Worm (Caenorhabditis elegans) whole organism, young adult: ENCODE results near the gene F01D5.3.
A peak's percentile ranks its signal among the peaks of the same experiment; 100 is the strongest.

Source experiments
- C06A6.2 ChIP-seq: fragments of 200-800 bp; sonication (Bioruptor generic); conservative IDR thresholded peaks from 2 replicates; pipeline ENCODE4 v1.3.6; 2022; ENCODE audit warnings: missing genetic modification characterization, missing compliant biosample characterization
- F10E7.11 ChIP-seq: sonication (generic microtip); optimal IDR thresholded peaks from 2 replicates; lab custom pipeline; 2017; ENCODE audit warnings: mild to moderate bottlenecking, missing genetic modification characterization, moderate library complexity, missing compliant biosample characterization
- F23B12.7 ChIP-seq: sonication (generic microtip); optimal IDR thresholded peaks from 2 replicates; lab custom pipeline; 2017; ENCODE audit warnings: missing genetic modification characterization, mild to moderate bottlenecking, missing compliant biosample characterization, antibody characterized with exemption, moderate library complexity; ENCODE audit not compliant: insufficient read depth
- F33H1.4 ChIP-seq: fragments of 200-800 bp; sonication (Bioruptor generic); IDR thresholded peaks from 2 replicates; pipeline ENCODE4 v1.3.6; 2022; ENCODE audit warnings: missing genetic modification reagents, missing genetic modification characterization, missing compliant biosample characterization
- F49E8.2 ChIP-seq: sonication (generic microtip); optimal IDR thresholded peaks from 3 replicates; lab custom pipeline; 2017; ENCODE audit warnings: missing genetic modification characterization, mild to moderate bottlenecking, missing compliant biosample characterization, antibody characterized with exemption, moderate library complexity; ENCODE audit not compliant: insufficient read depth
- F55B11.4 ChIP-seq: sonication (generic microtip); optimal IDR thresholded peaks from 2 replicates; lab custom pipeline; 2016; ENCODE audit warnings: missing compliant biosample characterization, missing genetic modification characterization, borderline replicate concordance; ENCODE audit not compliant: insufficient read depth
- F57A8.1 ChIP-seq: fragments of 200-800 bp; sonication (Bioruptor generic); optimal IDR thresholded peaks from 2 replicates; lab custom pipeline; 2018; ENCODE audit warnings: mild to moderate bottlenecking, missing genetic modification characterization, moderate library complexity, missing compliant biosample characterization
- F57C9.4 ChIP-seq: sonication (generic microtip); optimal IDR thresholded peaks from 2 replicates; lab custom pipeline; 2017; ENCODE audit warnings: mild to moderate bottlenecking, missing genetic modification characterization, missing compliant biosample characterization
- K11D2.4 ChIP-seq: fragments of 200-800 bp; sonication (Bioruptor generic); IDR thresholded peaks from 2 replicates; pipeline ENCODE4 v1.3.6; 2022; ENCODE audit warnings: missing genetic modification reagents, missing genetic modification characterization, missing compliant biosample characterization
- K12H6.12 ChIP-seq: fragments of 200-800 bp; sonication (Bioruptor generic); optimal IDR thresholded peaks from 2 replicates; lab custom pipeline; 2018; ENCODE audit warnings: mild to moderate bottlenecking, missing genetic modification characterization, missing compliant biosample characterization
- Y53G8AR.9 ChIP-seq: fragments of 200-800 bp; sonication (Bioruptor generic); conservative IDR thresholded peaks from 2 replicates; pipeline ENCODE4 v1.3.6; 2022; ENCODE audit warnings: missing genetic modification reagents, missing genetic modification characterization, missing compliant biosample characterization
- Y95B8A.8 ChIP-seq: fragments of 200-800 bp; sonication (Bioruptor generic); IDR thresholded peaks from 2 replicates; pipeline ENCODE4 v1.3.6; 2022; ENCODE audit warnings: missing genetic modification reagents, missing genetic modification characterization, missing compliant biosample characterization
- akir-1 ChIP-seq: fragments of 200-800 bp; sonication (Bioruptor generic); optimal IDR thresholded peaks from 2 replicates; lab custom pipeline; 2018; ENCODE audit warnings: mild to moderate bottlenecking, missing genetic modification characterization, moderate library complexity, missing compliant biosample characterization
- atf-7 ChIP-seq: sonication (generic microtip); optimal IDR thresholded peaks from 2 replicates; lab custom pipeline; 2017; ENCODE audit warnings: mild to moderate bottlenecking, missing genetic modification characterization, missing compliant biosample characterization
- attf-6 ChIP-seq: fragments of 200-800 bp; sonication (Bioruptor generic); IDR thresholded peaks from 2 replicates; pipeline ENCODE4 v1.3.6; 2022; ENCODE audit warnings: missing genetic modification reagents, missing genetic modification characterization, missing compliant biosample characterization
- bed-2 ChIP-seq: fragments of 200-800 bp; sonication (Bioruptor generic); IDR thresholded peaks from 2 replicates; pipeline ENCODE4 v1.3.6; 2022; ENCODE audit warnings: missing genetic modification reagents, missing genetic modification characterization, missing compliant biosample characterization
- cebp-1 ChIP-seq, 2 experiments: fragments of 200-800 bp in 1 of 2; sonication (Bioruptor generic) in 1 of 2; sonication (generic microtip) in 1 of 2; IDR thresholded peaks in 1 of 2; optimal IDR thresholded peaks in 1 of 2; 2 replicates each; pipeline versions ENCODE4 v1.3.6 to Lab custom; 2017 to 2022; ENCODE audit warnings: missing compliant biosample characterization in 2 of 2, missing genetic modification characterization in 2 of 2, mild to moderate bottlenecking in 1 of 2, missing genetic modification reagents in 1 of 2, moderate library complexity in 1 of 2
- ceh-79 ChIP-seq: sonication (generic microtip); optimal IDR thresholded peaks from 2 replicates; lab custom pipeline; 2017; ENCODE audit warnings: mild to moderate bottlenecking, missing genetic modification characterization, missing compliant biosample characterization
- die-1 ChIP-seq: sonication (generic microtip); optimal IDR thresholded peaks from 2 replicates; lab custom pipeline; 2016; ENCODE audit warnings: missing genotype, mild to moderate bottlenecking, missing genetic modification characterization, missing compliant biosample characterization
- efl-1 ChIP-seq: fragments of 150-350 bp; optimal IDR thresholded peaks from 2 replicates; lab custom pipeline; 2014; ENCODE audit warnings: missing biosample characterization, missing genetic modification reagents, missing genetic modification characterization
- fkh-3 ChIP-seq: sonication (generic microtip); optimal IDR thresholded peaks from 2 replicates; lab custom pipeline; 2016; ENCODE audit warnings: mild to moderate bottlenecking, missing genetic modification characterization, missing compliant biosample characterization
- hlh-12 ChIP-seq: sonication (generic microtip); optimal IDR thresholded peaks from 2 replicates; lab custom pipeline; 2016; ENCODE audit warnings: missing genetic modification characterization, missing compliant biosample characterization
- hmg-20 ChIP-seq: fragments of 200-800 bp; sonication (Bioruptor generic); IDR thresholded peaks from 2 replicates; pipeline ENCODE4 v1.3.6; 2022; ENCODE audit warnings: missing genetic modification reagents, missing genetic modification characterization, missing compliant biosample characterization
- hrde-1 ChIP-seq: sonication (generic microtip); optimal IDR thresholded peaks from 2 replicates; lab custom pipeline; 2016; ENCODE audit warnings: missing genetic modification characterization, mild to moderate bottlenecking, missing compliant biosample characterization, moderate library complexity, missing genotype, missing genetic modification reagents, borderline replicate concordance
- hsf-1 ChIP-seq: fragments of 200-800 bp; sonication (Bioruptor generic); IDR thresholded peaks from 2 replicates; pipeline ENCODE4 v1.3.6; 2022; ENCODE audit warnings: missing genetic modification reagents, missing genetic modification characterization, missing compliant biosample characterization
- lag-1 ChIP-seq: fragments of 200-800 bp; sonication (Bioruptor generic); IDR thresholded peaks from 2 replicates; pipeline ENCODE4 v1.3.6; 2022; ENCODE audit warnings: missing genetic modification reagents, missing genetic modification characterization, missing compliant biosample characterization
- let-526 ChIP-seq: fragments of 200-800 bp; sonication (Bioruptor generic); IDR thresholded peaks from 2 replicates; pipeline ENCODE4 v1.3.6; 2022; ENCODE audit warnings: missing genetic modification reagents, missing genetic modification characterization, missing compliant biosample characterization
- lin-35 ChIP-seq, 3 experiments: fragments of 150-350 bp in 2 of 3; sonication (generic microtip) in 1 of 3; optimal IDR thresholded peaks; 2 replicates each; lab custom pipeline; 2014 to 2018; ENCODE audit warnings: missing biosample characterization in 3 of 3, missing genetic modification characterization in 3 of 3, missing genetic modification reagents in 3 of 3
- mes-4 ChIP-seq: sonication (generic microtip); optimal IDR thresholded peaks from 2 replicates; lab custom pipeline; 2016; ENCODE audit warnings: missing genotype, missing genetic modification characterization, missing compliant biosample characterization
- nhr-120 ChIP-seq: fragments of 200-800 bp; sonication (Bioruptor generic); IDR thresholded peaks from 2 replicates; pipeline ENCODE4 v1.3.6; 2022; ENCODE audit warnings: missing genetic modification characterization, missing compliant biosample characterization
- nhr-27 ChIP-seq: fragments of 200-800 bp; sonication (Bioruptor generic); optimal IDR thresholded peaks from 2 replicates; lab custom pipeline; 2018; ENCODE audit warnings: mild to moderate bottlenecking, missing genetic modification characterization, moderate library complexity, missing compliant biosample characterization
- repo-1 ChIP-seq: sonication (generic microtip); optimal IDR thresholded peaks from 2 replicates; lab custom pipeline; 2017; ENCODE audit warnings: mild to moderate bottlenecking, missing genetic modification characterization, missing compliant biosample characterization
- sea-2 ChIP-seq: fragments of 200-800 bp; sonication (Bioruptor generic); IDR thresholded peaks from 2 replicates; pipeline ENCODE4 v1.3.6; 2022; ENCODE audit warnings: missing genetic modification characterization, missing compliant biosample characterization
- snpc-1.3 ChIP-seq: sonication (generic microtip); optimal IDR thresholded peaks from 2 replicates; lab custom pipeline; 2017; ENCODE audit warnings: missing genetic modification characterization, mild to moderate bottlenecking, missing compliant biosample characterization, antibody characterized with exemption, moderate library complexity, missing genotype, missing genetic modification reagents; ENCODE audit not compliant: insufficient read depth
- snpc-4 ChIP-seq, 5 experiments: fragments of 150-350 bp in 1 of 5; sonication (generic microtip) in 4 of 5; optimal IDR thresholded peaks; 2 replicates each; lab custom pipeline; 2014 to 2018; ENCODE audit warnings: missing genetic modification characterization in 5 of 5, missing biosample characterization in 3 of 5, antibody characterized with exemption in 2 of 5, mild to moderate bottlenecking in 2 of 5, missing compliant biosample characterization in 2 of 5, missing genotype in 2 of 5, moderate library complexity in 2 of 5, missing genetic modification reagents in 1 of 5
- sptf-2 ChIP-seq: fragments of 200-800 bp; sonication (Bioruptor generic); optimal IDR thresholded peaks from 2 replicates; lab custom pipeline; 2018; ENCODE audit warnings: mild to moderate bottlenecking, missing genetic modification characterization, missing compliant biosample characterization
- xnd-1 ChIP-seq: sonication (generic microtip); optimal IDR thresholded peaks from 2 replicates; lab custom pipeline; 2016; ENCODE audit warnings: missing genotype, missing genetic modification reagents, missing genetic modification characterization, missing compliant biosample characterization
- zim-3 ChIP-seq: sonication (generic microtip); optimal IDR thresholded peaks from 2 replicates; lab custom pipeline; 2017; ENCODE audit warnings: mild to moderate bottlenecking, missing genetic modification characterization, moderate library complexity, missing compliant biosample characterization
- ztf-3 ChIP-seq: fragments of 200-800 bp; sonication (Bioruptor generic); optimal IDR thresholded peaks from 2 replicates; lab custom pipeline; 2018; ENCODE audit warnings: mild to moderate bottlenecking, missing genetic modification characterization, missing compliant biosample characterization
- ztf-6 ChIP-seq: fragments of 200-800 bp; sonication (Bioruptor generic); IDR thresholded peaks from 2 replicates; pipeline ENCODE4 v1.3.6; 2022; ENCODE audit warnings: missing genetic modification reagents, missing genetic modification characterization, missing compliant biosample characterization

Gene F01D5.3

DNA sequence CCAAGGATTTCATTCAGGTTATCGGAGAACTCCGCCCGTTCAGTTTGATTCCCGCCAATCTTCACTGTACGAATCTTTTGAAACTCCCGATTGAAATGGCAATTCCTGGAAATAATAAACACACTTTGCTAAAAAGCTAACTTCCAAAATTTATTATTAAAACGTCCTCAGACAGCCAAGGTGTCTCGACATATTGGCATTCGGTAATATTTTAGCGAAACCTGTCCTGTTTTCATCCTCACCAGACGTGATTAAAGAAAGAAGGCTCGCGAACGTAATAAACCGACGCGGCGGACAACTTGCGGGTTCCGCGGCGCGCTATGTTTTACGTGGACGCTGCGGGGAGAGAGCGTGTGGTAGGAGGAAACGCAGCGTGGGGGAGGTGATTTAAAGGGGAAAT is 18.2 kb upstream of the F01D5.3 start (continued):
- peak; percentile 43 for TF ChIP-seq ztf-3 (GFP tag; lab: Kevin White, UChicago)
- peak; percentile 62 for TF ChIP-seq Y53G8AR.9 (GFP tag; lab: Robert Waterston, UW)
- peak in 2 of 3 experiments; percentile 18 to 75 for TF ChIP-seq lin-35 (GFP tag; optimal IDR thresholded peaks at IDR 0.05; lab: Kevin White, UChicago)
- no peak for TF ChIP-seq nhr-120
- peak; percentile 52 for TF ChIP-seq akir-1 (GFP tag; lab: Kevin White, UChicago)
- TF ChIP-seq hmg-20 (GFP tag; lab: Robert Waterston, UW), result peak; percentile 74
- peak; percentile 31 for TF ChIP-seq K12H6.12 (tag; lab: Kevin White, UChicago)
- TF ChIP-seq ztf-6, result no peak
- peak; percentile 96 for TF ChIP-seq attf-6 (GFP tag; lab: Robert Waterston, UW)
- peak; percentile 32 for TF ChIP-seq F57C9.4
- peak; percentile 46 for TF ChIP-seq sptf-2 (GFP tag; lab: Kevin White, UChicago)
- TF ChIP-seq nhr-27, result peak; percentile 70
- TF ChIP-seq F10E7.11 (tag; lab: Kevin White, UChicago), result peak; percentile 40
- peak; percentile 69 for TF ChIP-seq mes-4
- no peak for TF ChIP-seq sea-2 (GFP tag; lab: Robert Waterston, UW)
- no peak for TF ChIP-seq F55B11.4 (tag; lab: Kevin White, UChicago)
- TF ChIP-seq ceh-79 (tag; lab: Kevin White, UChicago), result no peak
- TF ChIP-seq F33H1.4 (GFP tag; lab: Robert Waterston, UW), result peak; percentile 71
- TF ChIP-seq F49E8.2 (tag; lab: Kevin White, UChicago), result peak; percentile 88
- TF ChIP-seq die-1 (tag; lab: Kevin White, UChicago), result no peak
- peak; percentile 44 for TF ChIP-seq efl-1 (GFP tag; lab: Kevin White, UChicago)
- TF ChIP-seq F57A8.1 (GFP tag; lab: Kevin White, UChicago), result no peak
- TF ChIP-seq bed-2 (GFP tag; lab: Robert Waterston, UW), result no peak
- peak; percentile 74; the same call in 1 of the 2 replicates for TF ChIP-seq K11D2.4 (GFP tag; lab: Robert Waterston, UW)
- peak; percentile 5 for TF ChIP-seq hlh-12
- TF ChIP-seq atf-7, result peak; percentile 78
- TF ChIP-seq lag-1 (GFP tag; lab: Robert Waterston, UW), result no peak
- peak; percentile 99 for TF ChIP-seq snpc-4 (GFP tag; optimal IDR thresholded peaks at IDR 0.05; lab: Kevin White, UChicago)
- TF ChIP-seq snpc-4 (tag; optimal IDR thresholded peaks at IDR 0.05; lab: Kevin White, UChicago), result peak; percentile 99 to 100 (median 100)
- peak; percentile 81 for TF ChIP-seq F23B12.7 (tag; lab: Kevin White, UChicago)
- TF ChIP-seq repo-1 (tag; lab: Kevin White, UChicago), result peak; percentile 95
- no peak for TF ChIP-seq let-526 (GFP tag; lab: Robert Waterston, UW)
- no peak for TF ChIP-seq cebp-1 (GFP tag; IDR thresholded peaks at IDR 0.05; lab: Robert Waterston, UW)
- TF ChIP-seq cebp-1 (tag; optimal IDR thresholded peaks at IDR 0.05; lab: Kevin White, UChicago), result peak; percentile 73
- peak; percentile 97 for TF ChIP-seq snpc-1.3 (tag; lab: Kevin White, UChicago)
- peak; percentile 42 for TF ChIP-seq hrde-1 (tag; lab: Kevin White, UChicago)
- TF ChIP-seq C06A6.2, result 0 out of 2 replicates have a peak, but pooled peaks have one; percentile 27
- peak; percentile 10; the same call in 1 of the 2 replicates for TF ChIP-seq Y95B8A.8
- peak; percentile 41 for TF ChIP-seq zim-3 (tag; lab: Kevin White, UChicago)
- TF ChIP-seq xnd-1 (tag; lab: Kevin White, UChicago), result peak; percentile 69
- peak; percentile 60; the same call in 1 of the 2 replicates for TF ChIP-seq hsf-1
- peak; percentile 28 for TF ChIP-seq fkh-3 (tag; lab: Kevin White, UChicago)
